Worm (Caenorhabditis elegans): ENCODE measurements around the gene C09B9.7.
"Not testable (repeated sequence)": the region's sequence is repeated elsewhere in the genome, so short reads cannot be mapped to it uniquely, and the experiment has no call there.

Gene C09B9.7

ce11 chrIV:5083832-5084231, 22.9 kb upstream of the C09B9.7 start:
- TF ChIP-seq W03F9.2 (tag; optimal IDR thresholded peaks at IDR 0.05) (no peak), him-1 (tag; optimal IDR thresholded peaks at IDR 0.05) (no peak), dao-5 (tag; optimal IDR thresholded peaks at IDR 0.05) (no peak)

ce11 chrIV:5082900-5083530, 22.1 kb upstream of the C09B9.7 start, which contains the start of gene pygo-1:
TSS of gene pygo-1 (plus strand) at chrIV:5083303.
- TF ChIP-seq him-1 (tag; optimal IDR thresholded peaks at IDR 0.05), result no peak
- no peak for TF ChIP-seq W03F9.2 (tag; optimal IDR thresholded peaks at IDR 0.05)
- no peak for TF ChIP-seq dao-5 (tag; optimal IDR thresholded peaks at IDR 0.05)

ce11 chrIV:5081122-5081521, 20.2 kb upstream of the C09B9.7 start:
- TF ChIP-seq W03F9.2 (tag; optimal IDR thresholded peaks at IDR 0.05), result no peak
- no peak for TF ChIP-seq dao-5 (tag; optimal IDR thresholded peaks at IDR 0.05)

- TF ChIP-seq W03F9.2 (tag; optimal IDR thresholded peaks at IDR 0.05), result no peak
- no peak for TF ChIP-seq him-1 (tag; optimal IDR thresholded peaks at IDR 0.05)
- no peak for TF ChIP-seq dao-5 (tag; optimal IDR thresholded peaks at IDR 0.05)
These were observed 18.0 kb upstream of the C09B9.7 start for ce11 chrIV:5078846-5079245.

- no peak for TF ChIP-seq W03F9.2 (tag; optimal IDR thresholded peaks at IDR 0.05)
These were observed 17.0 kb upstream of the C09B9.7 start for ce11 chrIV:5077918-5078317.

ce11 chrIV:5076607-5077006, 15.7 kb upstream of the C09B9.7 start:
- TF ChIP-seq dao-5 (tag; optimal IDR thresholded peaks at IDR 0.05), result no peak
- TF ChIP-seq him-1 (tag; optimal IDR thresholded peaks at IDR 0.05), result no peak
- no peak for TF ChIP-seq W03F9.2 (tag; optimal IDR thresholded peaks at IDR 0.05)

ce11 chrIV:5073836-5074235, 13.0 kb upstream of the C09B9.7 start:
- no peak for TF ChIP-seq W03F9.2 (tag; optimal IDR thresholded peaks at IDR 0.05)
- TF ChIP-seq him-1 (tag; optimal IDR thresholded peaks at IDR 0.05), result no peak
- TF ChIP-seq dao-5 (tag; optimal IDR thresholded peaks at IDR 0.05), result no peak

- TF ChIP-seq dao-5, him-1, W03F9.2 (tag; optimal IDR thresholded peaks at IDR 0.05): not testable (repeated sequence)
These were observed 9.7 kb upstream of the C09B9.7 start, which contains the start of gene C02B10.6 for ce11 chrIV:5070593-5070992. TSS of gene C02B10.6 (plus strand) at chrIV:5070893.

- not testable (repeated sequence) for TF ChIP-seq W03F9.2, him-1, dao-5 (tag; optimal IDR thresholded peaks at IDR 0.05)
These were observed 7.7 kb upstream of the C09B9.7 start, which contains the start of the genes R13H9.6 and rmd-6 for ce11 chrIV:5068541-5068940. TSS of gene R13H9.6 (minus strand) at chrIV:5068641. TSS of gene rmd-6 (plus strand) at chrIV:5068845.

- TF ChIP-seq him-1, dao-5, W03F9.2 (tag; optimal IDR thresholded peaks at IDR 0.05): not testable (repeated sequence)
These were observed 6.0 kb upstream of the C09B9.7 start, which contains the start of gene ttbk-2.2 for ce11 chrIV:5066887-5067286. TSS of gene ttbk-2.2 (minus strand) at chrIV:5066987.

ce11 chrIV:5064961-5065360, 4.1 kb upstream of the C09B9.7 start, which contains the start of gene msp-53:
TSS of gene msp-53 (minus strand) at chrIV:5065061.
- TF ChIP-seq W03F9.2, dao-5, him-1 (tag; optimal IDR thresholded peaks at IDR 0.05): not testable (repeated sequence)

- TF ChIP-seq him-1 (tag; optimal IDR thresholded peaks at IDR 0.05), result no peak
- no peak for TF ChIP-seq W03F9.2 (tag; optimal IDR thresholded peaks at IDR 0.05)
- TF ChIP-seq dao-5 (tag; optimal IDR thresholded peaks at IDR 0.05), result no peak
These were observed 2.4 kb upstream of the C09B9.7 start for ce11 chrIV:5063297-5063696.

- not testable (repeated sequence) for TF ChIP-seq W03F9.2, him-1, dao-5 (tag; optimal IDR thresholded peaks at IDR 0.05)
These were observed 1.4 kb upstream of the C09B9.7 start, which contains the start of gene msp-57 for ce11 chrIV:5062278-5062677. TSS of gene msp-57 (plus strand) at chrIV:5062578.

- TF ChIP-seq dao-5 (tag; optimal IDR thresholded peaks at IDR 0.05) (no peak), W03F9.2 (tag; optimal IDR thresholded peaks at IDR 0.05) (no peak), him-1 (tag; optimal IDR thresholded peaks at IDR 0.05) (no peak)
These were observed 4.8 kb downstream of the C09B9.7 start, which contains the start of gene msp-55 for ce11 chrIV:5055964-5056588. TSS of gene msp-55 (minus strand) at chrIV:5056014.
